Fruit fly (Drosophila melanogaster) Kc167 (cell line): ENCODE measurements around the gene CG3149.

Source experiments
- Myc ChIP-seq: fragments of >200 bp; optimal IDR thresholded peaks from 2 replicates; lab custom pipeline; 2017; ENCODE audit warnings: missing external identifiers
- h ChIP-seq: fragments of >200 bp; optimal IDR thresholded peaks from 3 replicates; lab custom pipeline; 2018; ENCODE audit warnings: missing external identifiers
- insv ChIP-seq: fragments of >200 bp; optimal IDR thresholded peaks from 3 replicates; lab custom pipeline; 2018; ENCODE audit warnings: missing external identifiers
- psq ChIP-seq: fragments of >200 bp; optimal IDR thresholded peaks from 2 replicates; lab custom pipeline; 2017; ENCODE audit warnings: missing external identifiers

dm6 chrX:5682940-5683339, 12.1 kb downstream of the CG3149 start, which contains the start of gene CG42449:
- no peak for TF ChIP-seq Myc (lab: Kevin White, UChicago)
- TF ChIP-seq insv (lab: Kevin White, UChicago): no peak
- TF ChIP-seq psq (lab: Kevin White, UChicago): no peak
- no peak for TF ChIP-seq h
